Worm (Caenorhabditis elegans): ENCODE results near the gene grl-7.

ce11 chrV:11307781-11308180 lies 39.0 kb downstream of the grl-7 start:
- TF ChIP-seq egl-5 (tag; optimal IDR thresholded peaks at IDR 0.05) (no peak), skn-1 (tag; optimal IDR thresholded peaks at IDR 0.05) (no peak), unc-62 (GFP tag; optimal IDR thresholded peaks at IDR 0.05) (no peak), nhr-76 (tag; optimal IDR thresholded peaks at IDR 0.05) (no peak), eor-1 (tag; optimal IDR thresholded peaks at IDR 0.05) (no peak), fkh-10 (GFP tag; optimal IDR thresholded peaks at IDR 0.05) (no peak), nhr-25 (tag; optimal IDR thresholded peaks at IDR 0.05) (no peak), elt-3 (tag; optimal IDR thresholded peaks at IDR 0.05) (no peak), lsy-12 (tag; optimal IDR thresholded peaks at IDR 0.05) (no peak), ceh-9 (tag; optimal IDR thresholded peaks at IDR 0.05) (no peak), ztf-11 (tag; optimal IDR thresholded peaks at IDR 0.05) (no peak), egl-27 (tag; optimal IDR thresholded peaks at IDR 0.05) (no peak), nfya-1 (tag; optimal IDR thresholded peaks at IDR 0.05; ENCODE audit: insufficient read depth) (peak; percentile 33)
